Worm (Caenorhabditis elegans) whole organism, L3 larva: ENCODE results near the gene B0252.11.
A peak's percentile ranks its signal among the peaks of the same experiment; 100 is the strongest.
"Not testable (repeated sequence)": the region's sequence is repeated elsewhere in the genome, so short reads cannot be mapped to it uniquely, and the experiment has no call there.

Experiments
- R02D3.7 ChIP-seq: fragments of 150-350 bp; optimal IDR thresholded peaks from 2 replicates; lab custom pipeline; 2014; ENCODE audit warnings: missing biosample characterization, missing genetic modification characterization
- ZK546.5 ChIP-seq: sonication (generic microtip); optimal IDR thresholded peaks from 2 replicates; lab custom pipeline; 2017; ENCODE audit warnings: missing biosample characterization, missing genetic modification characterization
- aly-2 ChIP-seq: fragments of 150-350 bp; optimal IDR thresholded peaks from 2 replicates; lab custom pipeline; 2014; ENCODE audit warnings: missing biosample characterization, missing genetic modification characterization
- ceh-16 ChIP-seq: sonication (generic microtip); optimal IDR thresholded peaks from 2 replicates; lab custom pipeline; 2017; ENCODE audit warnings: missing biosample characterization, missing genetic modification characterization
- ceh-28 ChIP-seq: fragments of 150-350 bp; optimal IDR thresholded peaks from 2 replicates; lab custom pipeline; 2014; ENCODE audit warnings: missing biosample characterization, missing genetic modification reagents, missing genetic modification characterization
- ceh-9 ChIP-seq: sonication (generic microtip); optimal IDR thresholded peaks from 2 replicates; lab custom pipeline; 2018; ENCODE audit warnings: missing biosample characterization, missing genetic modification characterization
- egl-27 ChIP-seq: sonication (generic microtip); optimal IDR thresholded peaks from 4 replicates; lab custom pipeline; 2017; ENCODE audit warnings: missing biosample characterization, missing genetic modification reagents, missing genetic modification characterization
- egl-5 ChIP-seq: fragments of 150-350 bp; optimal IDR thresholded peaks from 2 replicates; lab custom pipeline; 2017; ENCODE audit warnings: missing biosample characterization, missing genetic modification reagents, missing genetic modification characterization, inconsistent platforms
- elt-1 ChIP-seq: fragments of 150-350 bp; optimal IDR thresholded peaks from 2 replicates; lab custom pipeline; 2014; ENCODE audit warnings: missing biosample characterization, missing genetic modification characterization
- elt-2 ChIP-seq: sonication (generic microtip); optimal IDR thresholded peaks from 2 replicates; lab custom pipeline; 2016; ENCODE audit warnings: missing genetic modification reagents, mild to moderate bottlenecking, missing genetic modification characterization, missing compliant biosample characterization
- elt-3 ChIP-seq, 3 experiments: fragments of 150-350 bp in 1 of 3; sonication (generic microtip) in 2 of 3; optimal IDR thresholded peaks; 2 replicates in 2 of 3; 4 replicates in 1 of 3; lab custom pipeline; 2014 to 2017; ENCODE audit warnings: missing biosample characterization in 3 of 3, missing genetic modification characterization in 3 of 3
- eor-1 ChIP-seq, 2 experiments: fragments of 150-350 bp; optimal IDR thresholded peaks; 2 replicates each; lab custom pipeline; 2014 to 2018; ENCODE audit warnings: missing biosample characterization in 2 of 2, missing genetic modification characterization in 2 of 2
- fkh-10 ChIP-seq: sonication (generic microtip); optimal IDR thresholded peaks from 2 replicates; lab custom pipeline; 2017; ENCODE audit warnings: missing biosample characterization, missing genetic modification reagents, missing genetic modification characterization
- fkh-2 ChIP-seq: fragments of 150-350 bp; optimal IDR thresholded peaks from 2 replicates; lab custom pipeline; 2014; ENCODE audit warnings: missing biosample characterization, missing genetic modification reagents, missing genetic modification characterization
- fos-1 ChIP-seq: fragments of 150-350 bp; optimal IDR thresholded peaks from 2 replicates; lab custom pipeline; 2014; ENCODE audit warnings: missing biosample characterization, missing genetic modification characterization
- hmg-11 ChIP-seq: sonication (generic microtip); optimal IDR thresholded peaks from 2 replicates; lab custom pipeline; 2016; ENCODE audit warnings: missing genetic modification characterization, missing compliant biosample characterization
- jun-1 ChIP-seq: fragments of 150-350 bp; optimal IDR thresholded peaks from 2 replicates; lab custom pipeline; 2014; ENCODE audit warnings: missing biosample characterization, missing genetic modification reagents, missing genetic modification characterization
- lin-15B ChIP-seq: fragments of 150-350 bp; optimal IDR thresholded peaks from 2 replicates; lab custom pipeline; 2014; ENCODE audit warnings: missing biosample characterization, missing genetic modification characterization
- mml-1 ChIP-seq: fragments of 150-350 bp; sonication (generic microtip); optimal IDR thresholded peaks from 3 replicates; lab custom pipeline; 2014; ENCODE audit warnings: missing biosample characterization, missing genetic modification characterization
- nfya-1 ChIP-seq: sonication (generic microtip); optimal IDR thresholded peaks from 2 replicates; lab custom pipeline; 2017; ENCODE audit warnings: missing genetic modification characterization, mild to moderate bottlenecking, missing compliant biosample characterization, antibody characterized with exemption, moderate library complexity; ENCODE audit not compliant: insufficient read depth
- nhr-11 ChIP-seq: fragments of 150-350 bp; optimal IDR thresholded peaks from 2 replicates; lab custom pipeline; 2014; ENCODE audit warnings: missing biosample characterization, missing genetic modification characterization
- nhr-12 ChIP-seq: fragments of 150-350 bp; optimal IDR thresholded peaks from 2 replicates; lab custom pipeline; 2014; ENCODE audit warnings: missing biosample characterization, missing genetic modification characterization
- nhr-23 ChIP-seq: fragments of 150-350 bp; optimal IDR thresholded peaks from 2 replicates; lab custom pipeline; 2014; ENCODE audit warnings: missing biosample characterization, missing genetic modification reagents, missing genetic modification characterization
- nhr-237 ChIP-seq: fragments of 150-350 bp; optimal IDR thresholded peaks from 2 replicates; lab custom pipeline; 2014; ENCODE audit warnings: missing biosample characterization, missing genetic modification characterization
- nhr-28 ChIP-seq: fragments of 150-350 bp; optimal IDR thresholded peaks from 2 replicates; lab custom pipeline; 2014; ENCODE audit warnings: missing biosample characterization, missing genetic modification characterization
- nhr-43 ChIP-seq: sonication (generic microtip); optimal IDR thresholded peaks from 2 replicates; lab custom pipeline; 2016; ENCODE audit warnings: mild to moderate bottlenecking, missing genetic modification characterization, missing compliant biosample characterization; ENCODE audit not compliant: poor library complexity, severe bottlenecking
- nhr-67 ChIP-seq: fragments of 150-350 bp; optimal IDR thresholded peaks from 2 replicates; lab custom pipeline; 2014; ENCODE audit warnings: missing biosample characterization, missing genetic modification characterization
- nhr-76 ChIP-seq: fragments of 150-350 bp; sonication (generic microtip); optimal IDR thresholded peaks from 5 replicates; lab custom pipeline; 2014; ENCODE audit warnings: missing biosample characterization, missing genetic modification characterization
- sea-2 ChIP-seq: fragments of 150-350 bp; sonication (generic microtip); optimal IDR thresholded peaks from 4 replicates; lab custom pipeline; 2014; ENCODE audit warnings: missing biosample characterization, missing genetic modification reagents, missing genetic modification characterization
- skn-1 ChIP-seq: fragments of 150-350 bp; optimal IDR thresholded peaks from 2 replicates; lab custom pipeline; 2014; ENCODE audit warnings: missing biosample characterization, missing genetic modification characterization
- tbx-2 ChIP-seq: sonication (generic microtip); optimal IDR thresholded peaks from 2 replicates; lab custom pipeline; 2016; ENCODE audit warnings: mild to moderate bottlenecking, missing genetic modification characterization, missing compliant biosample characterization
- unc-39 ChIP-seq: sonication (generic microtip); optimal IDR thresholded peaks from 4 replicates; lab custom pipeline; 2017; ENCODE audit warnings: missing biosample characterization, missing genetic modification characterization
- unc-62 ChIP-seq: fragments of 150-350 bp; sonication (generic microtip); optimal IDR thresholded peaks from 4 replicates; lab custom pipeline; 2014; ENCODE audit warnings: missing biosample characterization, missing genetic modification reagents, missing genetic modification characterization
- ztf-11 ChIP-seq: fragments of 150-350 bp; optimal IDR thresholded peaks from 2 replicates; lab custom pipeline; 2014; ENCODE audit warnings: missing biosample characterization, missing genetic modification characterization
- ztf-4 ChIP-seq: fragments of 150-350 bp; optimal IDR thresholded peaks from 2 replicates; lab custom pipeline; 2014; ENCODE audit warnings: missing biosample characterization, missing genetic modification characterization

Gene B0252.11

DNA sequence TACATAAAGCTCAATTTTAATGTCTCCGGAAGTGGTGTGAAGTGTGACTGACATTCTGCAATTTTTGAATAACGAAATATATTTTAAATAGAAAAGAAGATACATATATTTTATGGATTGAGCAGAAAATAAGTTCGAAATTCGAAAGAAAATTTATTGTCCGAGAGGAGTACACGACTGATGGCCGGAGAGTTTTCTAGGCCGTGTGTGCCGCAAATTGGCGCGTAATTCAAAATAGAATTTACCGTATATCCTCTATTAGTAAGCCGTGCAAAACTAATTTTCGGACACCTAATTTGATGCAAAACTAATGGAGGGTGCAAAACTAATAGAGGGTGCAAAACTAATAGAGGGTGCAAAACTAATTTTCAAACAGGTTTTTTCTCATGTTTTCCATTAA is 4.3 kb downstream of the B0252.11 start, which contains the start of gene cyn-10 (continued):
- no peak for TF ChIP-seq elt-3 (tag; optimal IDR thresholded peaks at IDR 0.05; lab: Kevin White, UChicago)
- no peak for TF ChIP-seq ztf-11 (tag; lab: Kevin White, UChicago)
- TF ChIP-seq jun-1 = no peak
- no peak for TF ChIP-seq sea-2 (GFP tag; lab: Kevin White, UChicago)
- no peak for TF ChIP-seq egl-5 (tag; lab: Kevin White, UChicago)
- TF ChIP-seq fkh-10 (GFP tag; lab: Kevin White, UChicago) = no peak
- no peak for TF ChIP-seq elt-1 (tag; lab: Kevin White, UChicago)
- no peak for TF ChIP-seq ceh-9 (tag; lab: Kevin White, UChicago)
- no peak for TF ChIP-seq ztf-4 (tag; lab: Kevin White, UChicago)
- peak; percentile 58 for TF ChIP-seq lin-15B
- TF ChIP-seq nhr-12 = no peak
- TF ChIP-seq ceh-16 (tag; lab: Kevin White, UChicago) = no peak
- peak; percentile 64 for TF ChIP-seq nfya-1 (tag; lab: Kevin White, UChicago)
- TF ChIP-seq aly-2 = no peak
- TF ChIP-seq egl-27 = no peak
- peak; percentile 69 for TF ChIP-seq nhr-23 (tag; lab: Kevin White, UChicago)
- TF ChIP-seq mml-1 (tag; lab: Kevin White, UChicago) = no peak
- TF ChIP-seq skn-1 = no peak
- no peak for TF ChIP-seq nhr-76 (tag; lab: Kevin White, UChicago)

DNA sequence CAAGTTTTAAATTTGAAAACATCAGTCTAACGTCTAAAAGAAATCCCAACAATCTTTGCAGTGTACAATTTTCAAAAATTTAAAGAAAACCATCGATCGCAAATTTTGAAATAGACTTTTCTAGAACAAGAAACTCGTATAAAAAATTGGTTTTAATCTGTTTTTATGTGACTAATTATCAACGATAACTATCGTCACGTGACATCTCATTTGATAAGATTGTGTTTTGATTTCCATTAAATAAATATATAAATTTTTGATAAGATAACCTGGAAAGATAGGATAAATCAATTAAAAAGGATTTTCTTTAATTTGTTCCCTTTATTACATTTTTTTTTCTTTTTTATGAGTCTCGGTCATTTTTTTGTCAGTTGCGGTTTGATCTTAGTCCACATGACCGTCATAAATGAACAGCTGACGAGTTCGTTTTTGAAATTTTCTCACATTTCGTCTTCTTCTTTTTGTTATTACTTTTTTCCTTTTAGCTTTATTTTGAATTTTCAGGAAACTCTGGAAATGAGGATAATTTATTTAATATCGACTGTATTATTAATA is 8.0 kb downstream of the B0252.11 start, which contains the start of gene asm-1:
Gene asm-1, plus strand, starts transcription at position 505 of the 555 bp plus-strand sequence.
- no peak for TF ChIP-seq tbx-2 (tag; lab: Kevin White, UChicago)
- TF ChIP-seq elt-2 (tag; lab: Kevin White, UChicago) = peak; percentile 26

DNA sequence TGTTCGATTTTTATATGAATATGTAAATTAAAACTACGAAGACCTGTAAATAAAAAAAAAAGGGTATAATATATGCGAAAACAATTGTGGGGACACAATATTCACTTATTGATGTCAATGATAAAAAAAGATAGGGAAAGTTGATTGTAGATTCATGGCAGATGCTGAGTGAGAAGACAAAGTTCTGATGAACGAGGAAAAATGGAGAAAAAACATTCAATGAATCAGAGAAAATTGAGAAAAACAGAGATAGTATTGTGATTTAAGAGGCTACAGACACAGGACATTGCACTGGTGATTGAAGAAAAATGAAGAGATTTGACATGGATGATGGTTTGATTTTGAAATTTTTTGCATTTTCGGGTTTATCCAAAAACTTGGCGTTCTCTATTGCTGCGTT is 8.9 kb downstream of the B0252.11 start:
- TF ChIP-seq tbx-2 (tag; lab: Kevin White, UChicago) (no peak), unc-39 (no peak), nhr-76 (tag; lab: Kevin White, UChicago) (no peak), ceh-9 (tag; lab: Kevin White, UChicago) (no peak), unc-62 (GFP tag; lab: Kevin White, UChicago) (no peak), eor-1 (tag; optimal IDR thresholded peaks at IDR 0.05; lab: Kevin White, UChicago) (no peak), R02D3.7 (tag; lab: Kevin White, UChicago) (no peak), nhr-11 (tag; lab: Kevin White, UChicago) (no peak), nhr-28 (tag; lab: Kevin White, UChicago) (no peak), fkh-2 (tag; lab: Kevin White, UChicago) (no peak), aly-2 (no peak), lin-15B (no peak), ztf-4 (tag; lab: Kevin White, UChicago) (no peak), ZK546.5 (no peak), fos-1 (no peak), nhr-237 (tag; lab: Kevin White, UChicago) (no peak)
- TF ChIP-seq, all 47 proteins: peak for 0

DNA sequence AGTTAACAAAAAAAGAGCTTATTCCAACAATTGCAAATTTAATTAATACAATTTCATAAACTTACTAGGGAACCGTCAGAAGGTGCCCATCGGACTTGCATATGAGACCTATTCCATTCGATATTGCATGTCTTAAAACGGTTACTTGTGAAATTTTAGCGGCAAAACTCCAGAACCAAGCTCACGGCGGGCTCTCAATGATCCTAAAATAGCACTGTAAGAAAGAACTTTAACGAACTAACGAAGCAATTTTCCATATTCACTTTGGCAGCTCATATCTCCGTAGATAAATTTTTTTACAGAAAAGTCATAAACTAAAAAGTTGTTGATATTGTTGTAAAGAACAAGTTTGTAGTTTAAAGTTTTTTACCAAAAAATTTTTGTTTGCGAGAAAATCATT is 10.0 kb downstream of the B0252.11 start, which contains the start of gene B0252.3:
Gene B0252.3, minus strand, starts transcription at position 101 of the 400 bp plus-strand sequence.
- not testable (repeated sequence) for TF ChIP-seq nhr-23 (tag; lab: Kevin White, UChicago); nhr-11 (tag; lab: Kevin White, UChicago); nhr-67

DNA sequence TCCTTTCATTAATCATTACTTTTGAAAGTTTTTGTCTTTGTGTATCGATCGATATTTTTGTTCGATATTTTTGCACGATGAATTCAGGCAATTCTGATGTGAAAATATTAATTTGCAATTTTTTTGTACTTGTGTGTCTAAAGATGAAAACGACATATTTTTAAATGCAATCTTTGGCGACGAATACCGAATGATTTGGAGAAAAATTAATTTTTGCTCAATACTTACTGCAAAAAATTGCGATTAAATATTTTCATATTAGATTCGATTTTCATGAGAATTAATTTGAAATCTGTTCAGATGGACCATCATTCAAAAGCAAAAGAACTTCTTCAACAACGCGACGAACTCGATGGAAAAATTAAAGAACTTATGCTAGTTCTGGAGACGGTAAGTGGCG is 15.8 kb downstream of the B0252.11 start, which contains the start of gene psmd-9:
Gene psmd-9, plus strand, starts transcription at position 301 of the 400 bp plus-strand sequence.
- TF ChIP-seq ceh-28 (no peak), nhr-12 (no peak)

DNA sequence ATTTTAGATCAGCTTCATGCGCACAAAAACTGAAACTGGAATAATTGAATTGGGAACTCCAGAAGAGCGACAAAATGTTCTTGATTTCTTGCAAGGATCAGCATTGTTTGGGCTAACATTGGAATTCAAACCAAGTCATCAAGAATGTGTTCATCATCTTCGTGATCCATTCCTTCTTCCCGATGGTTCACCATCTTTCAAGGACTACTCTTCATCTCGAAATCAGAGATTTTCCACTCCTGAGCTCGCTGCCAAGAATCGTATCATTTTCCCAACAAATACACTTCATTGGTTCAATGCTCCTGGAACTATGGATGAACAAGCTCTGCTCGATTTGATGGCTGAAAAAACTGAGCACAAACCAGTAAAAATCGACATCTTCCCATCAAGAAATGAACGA is 16.9 kb downstream of the B0252.11 start:
- TF ChIP-seq nhr-43 (tag; lab: Kevin White, UChicago) = no peak
- TF ChIP-seq nhr-67 = no peak
- TF ChIP-seq unc-39 = no peak
- TF ChIP-seq jun-1 = no peak
- no peak for TF ChIP-seq hmg-11 (tag; lab: Kevin White, UChicago)
- no peak for TF ChIP-seq tbx-2 (tag; lab: Kevin White, UChicago)
